Fruit fly (Drosophila melanogaster) whole organism, prepupa: ENCODE results near the gene EloA.

ENCODE experiments used
- Blimp-1 ChIP-seq: fragments of 200-800 bp; sonication (Bioruptor generic); optimal IDR thresholded peaks from 3 replicates; lab custom pipeline; 2017; ENCODE audit warnings: missing biosample characterization, missing genetic modification characterization, mild to moderate bottlenecking, moderate library complexity, missing genetic modification reagents
- CG10631 ChIP-seq: fragments of 200-800 bp; sonication (Bioruptor generic); optimal IDR thresholded peaks from 2 replicates; lab custom pipeline; 2016; ENCODE audit warnings: missing biosample characterization, missing genetic modification characterization
- CG11294 ChIP-seq: fragments of 200-800 bp; sonication (Bioruptor generic); IDR thresholded peaks from 2 replicates; pipeline ENCODE4 v1.3.6; 2022; ENCODE audit warnings: missing biosample characterization, missing genetic modification characterization
- CG11762 ChIP-seq: fragments of 200-800 bp; sonication (Bioruptor generic); optimal IDR thresholded peaks from 3 replicates; lab custom pipeline; 2016; ENCODE audit warnings: missing biosample characterization, missing genetic modification characterization; ENCODE audit not compliant: insufficient read depth
- CG11902 ChIP-seq: fragments of 200-800 bp; sonication (Bioruptor generic); optimal IDR thresholded peaks from 3 replicates; lab custom pipeline; 2016; ENCODE audit warnings: missing biosample characterization, missing genetic modification characterization
- CG15336 ChIP-seq: fragments of 200-800 bp; sonication (Bioruptor generic); IDR thresholded peaks from 2 replicates; pipeline ENCODE4 v1.3.6; 2022; ENCODE audit warnings: missing biosample characterization, missing genetic modification characterization
- CG1621 ChIP-seq: fragments of 200-800 bp; sonication (Bioruptor generic); optimal IDR thresholded peaks from 3 replicates; lab custom pipeline; 2018; ENCODE audit warnings: missing biosample characterization, mild to moderate bottlenecking, missing genetic modification characterization
- CG16779 ChIP-seq: fragments of 200-800 bp; sonication (Bioruptor generic); optimal IDR thresholded peaks from 3 replicates; lab custom pipeline; 2017; ENCODE audit warnings: missing biosample characterization, mild to moderate bottlenecking, missing genetic modification characterization
- CG3032 ChIP-seq: fragments of 200-800 bp; optimal IDR thresholded peaks from 2 replicates; lab custom pipeline; 2019; ENCODE audit warnings: missing biosample characterization, mild to moderate bottlenecking, missing genetic modification characterization, moderate library complexity
- CG31627 ChIP-seq: fragments of 200-800 bp; sonication (Bioruptor generic); optimal IDR thresholded peaks from 3 replicates; lab custom pipeline; 2016; ENCODE audit warnings: missing biosample characterization, missing genetic modification characterization
- CG32006 ChIP-seq: fragments of 200-800 bp; sonication (Bioruptor generic); optimal IDR thresholded peaks from 3 replicates; lab custom pipeline; 2017; ENCODE audit warnings: missing biosample characterization, mild to moderate bottlenecking, missing genetic modification characterization
- CG34406 ChIP-seq: fragments of 200-800 bp; sonication (Bioruptor generic); optimal IDR thresholded peaks from 3 replicates; lab custom pipeline; 2016; ENCODE audit warnings: missing biosample characterization, missing genetic modification characterization
- CG4318 ChIP-seq: fragments of 200-800 bp; sonication (Bioruptor generic); optimal IDR thresholded peaks from 3 replicates; lab custom pipeline; 2017; ENCODE audit warnings: missing biosample characterization, mild to moderate bottlenecking, missing genetic modification characterization
- CG6792 ChIP-seq: fragments of 200-800 bp; sonication (Bioruptor generic); optimal IDR thresholded peaks from 3 replicates; lab custom pipeline; 2016; ENCODE audit warnings: missing biosample characterization, missing genetic modification characterization
- CG6854 ChIP-seq: fragments of 200-800 bp; sonication (Bioruptor generic); optimal IDR thresholded peaks from 2 replicates; lab custom pipeline; 2017; ENCODE audit warnings: missing biosample characterization, mild to moderate bottlenecking, missing genetic modification characterization
- CG7368 ChIP-seq: fragments of 200-800 bp; sonication (Bioruptor generic); optimal IDR thresholded peaks from 3 replicates; lab custom pipeline; 2016; ENCODE audit warnings: missing biosample characterization, missing genetic modification characterization
- CG8119 ChIP-seq: fragments of 200-800 bp; sonication (Bioruptor generic); IDR thresholded peaks from 3 replicates; pipeline ENCODE4 v1.3.6; 2022; ENCODE audit warnings: missing biosample characterization, missing genetic modification characterization
- CG8319 ChIP-seq: fragments of 200-800 bp; sonication (Bioruptor generic); optimal IDR thresholded peaks from 3 replicates; lab custom pipeline; 2016; ENCODE audit warnings: missing biosample characterization, missing genetic modification characterization
- CG8632 ChIP-seq: fragments of 200-800 bp; sonication (Bioruptor generic); optimal IDR thresholded peaks from 3 replicates; lab custom pipeline; 2016; ENCODE audit warnings: missing biosample characterization, missing genetic modification characterization
- Eip75B ChIP-seq: fragments of 200-800 bp; sonication (Bioruptor generic); optimal IDR thresholded peaks from 3 replicates; lab custom pipeline; 2016; ENCODE audit warnings: missing biosample characterization, missing genetic modification characterization
- Eip78C ChIP-seq: fragments of 200-800 bp; sonication (Bioruptor generic); peaks from one replicate; lab custom pipeline; 2016; ENCODE audit warnings: missing biosample characterization, missing genetic modification characterization
- Gug ChIP-seq: fragments of 200-800 bp; sonication (Bioruptor generic); IDR thresholded peaks from 2 replicates; pipeline ENCODE4 v1.3.6; 2022; ENCODE audit warnings: missing biosample characterization, missing genetic modification characterization
- Hr38 ChIP-seq: sonication (Bioruptor generic); optimal IDR thresholded peaks from 2 replicates; lab custom pipeline; 2016; ENCODE audit warnings: missing biosample characterization, missing genetic modification characterization
- Hr39 ChIP-seq: fragments of 200-800 bp; sonication (Bioruptor generic); optimal IDR thresholded peaks from 2 replicates; lab custom pipeline; 2016; ENCODE audit warnings: missing biosample characterization, missing genetic modification characterization
- Hr4 ChIP-seq: fragments of 200-800 bp; sonication (Bioruptor generic); optimal IDR thresholded peaks from 3 replicates; lab custom pipeline; 2016; ENCODE audit warnings: missing biosample characterization, missing genetic modification characterization
- Lpt ChIP-seq: fragments of 200-800 bp; sonication (Bioruptor generic); optimal IDR thresholded peaks from 3 replicates; lab custom pipeline; 2016; ENCODE audit warnings: missing biosample characterization, missing genetic modification characterization
- Met ChIP-seq: fragments of 200-800 bp; sonication (Bioruptor generic); optimal IDR thresholded peaks from 3 replicates; lab custom pipeline; 2016; ENCODE audit warnings: missing biosample characterization, missing genetic modification characterization
- OdsH ChIP-seq: fragments of 200-800 bp; sonication (Bioruptor generic); optimal IDR thresholded peaks from 3 replicates; lab custom pipeline; 2016; ENCODE audit warnings: missing biosample characterization, missing genetic modification characterization
- Smox ChIP-seq: fragments of 200-800 bp; sonication (Bioruptor generic); optimal IDR thresholded peaks from 3 replicates; lab custom pipeline; 2016; ENCODE audit warnings: missing biosample characterization, missing genetic modification characterization
- Sox15 ChIP-seq: fragments of 200-800 bp; sonication (Bioruptor generic); optimal IDR thresholded peaks from 3 replicates; lab custom pipeline; 2016; ENCODE audit warnings: missing biosample characterization, missing genetic modification characterization
- achi ChIP-seq: fragments of 200-800 bp; sonication (Bioruptor generic); optimal IDR thresholded peaks from 3 replicates; lab custom pipeline; 2016; ENCODE audit warnings: missing biosample characterization, missing genetic modification characterization
- dac ChIP-seq: fragments of 200-800 bp; sonication (Bioruptor generic); optimal IDR thresholded peaks from 2 replicates; lab custom pipeline; 2017; ENCODE audit warnings: missing biosample characterization, mild to moderate bottlenecking, missing genetic modification characterization
- dsx ChIP-seq: fragments of 200-800 bp; optimal IDR thresholded peaks from 3 replicates; lab custom pipeline; 2019; ENCODE audit warnings: missing biosample characterization, mild to moderate bottlenecking, missing genetic modification characterization, moderate library complexity; ENCODE audit not compliant: poor library complexity, severe bottlenecking
- eg ChIP-seq: fragments of 200-800 bp; sonication (Bioruptor generic); IDR thresholded peaks from 3 replicates; pipeline ENCODE4 v1.3.6; 2022; ENCODE audit warnings: missing biosample characterization, missing genetic modification characterization
- esn ChIP-seq: fragments of 200-800 bp; sonication (Bioruptor generic); optimal IDR thresholded peaks from 2 replicates; lab custom pipeline; 2016; ENCODE audit warnings: missing biosample characterization, mild to moderate bottlenecking, missing genetic modification characterization, moderate library complexity
- fd59A ChIP-seq: fragments of 200-800 bp; sonication (Bioruptor generic); optimal IDR thresholded peaks from 2 replicates; lab custom pipeline; 2017; ENCODE audit warnings: missing biosample characterization, mild to moderate bottlenecking, missing genetic modification characterization, missing genetic modification reagents
- fd85E ChIP-seq: fragments of 200-800 bp; sonication (Bioruptor generic); optimal IDR thresholded peaks from 3 replicates; lab custom pipeline; 2016; ENCODE audit warnings: missing biosample characterization, missing genetic modification characterization
- fkh ChIP-seq: fragments of 200-800 bp; sonication (Bioruptor generic); optimal IDR thresholded peaks from 3 replicates; lab custom pipeline; 2017; ENCODE audit warnings: missing biosample characterization, mild to moderate bottlenecking, missing genetic modification characterization, moderate library complexity
- net ChIP-seq: fragments of 200-800 bp; sonication (Bioruptor generic); optimal IDR thresholded peaks from 3 replicates; lab custom pipeline; 2016; ENCODE audit warnings: missing biosample characterization, missing genetic modification characterization
- pdm3 ChIP-seq: fragments of 200-800 bp; sonication (Bioruptor generic); optimal IDR thresholded peaks from 3 replicates; lab custom pipeline; 2016; ENCODE audit warnings: missing biosample characterization, missing genetic modification characterization
- salr ChIP-seq, 2 experiments: fragments of 200-800 bp; sonication (Bioruptor generic); optimal IDR thresholded peaks; 3 replicates each; lab custom pipeline; 2016 to 2018; ENCODE audit warnings: missing biosample characterization in 2 of 2, missing genetic modification characterization in 2 of 2, mild to moderate bottlenecking in 1 of 2
- ss ChIP-seq, 2 experiments: fragments of 200-800 bp; sonication (Bioruptor generic); optimal IDR thresholded peaks; 2 replicates in 1 of 2; 3 replicates in 1 of 2; lab custom pipeline; 2017 to 2018; ENCODE audit warnings: mild to moderate bottlenecking in 2 of 2, missing biosample characterization in 2 of 2, missing genetic modification characterization in 2 of 2, moderate library complexity in 1 of 2
- svp ChIP-seq: fragments of 200-800 bp; sonication (Bioruptor generic); peaks from one replicate; lab custom pipeline; 2016; ENCODE audit warnings: missing biosample characterization, missing genetic modification characterization
- topi ChIP-seq: fragments of 200-800 bp; sonication (Bioruptor generic); optimal IDR thresholded peaks from 3 replicates; lab custom pipeline; 2016; ENCODE audit warnings: missing biosample characterization, missing genetic modification characterization
- vri ChIP-seq: fragments of 200-800 bp; sonication (Bioruptor generic); optimal IDR thresholded peaks from 3 replicates; lab custom pipeline; 2016; ENCODE audit warnings: missing biosample characterization, mild to moderate bottlenecking, missing genetic modification characterization

EloA gene

dm6 chr3R:23220239-23221002 lies 30.9 kb upstream of the EloA start (continued):
- no peak for TF ChIP-seq CG10631 (GFP tag; lab: Kevin White, UChicago)
- TF ChIP-seq Gug (GFP tag; lab: Robert Waterston, UW) = no peak
- TF ChIP-seq OdsH = no peak
- TF ChIP-seq eg (GFP tag; lab: Robert Waterston, UW) = 0 out of 3 replicates have a peak, but pooled peaks have one; percentile 35
- peak; percentile 29 for TF ChIP-seq esn (GFP tag; lab: Kevin White, UChicago)
- TF ChIP-seq dac = no peak
- TF ChIP-seq Hr39 (GFP tag; lab: Kevin White, UChicago) = no peak
- TF ChIP-seq CG34406 (GFP tag; lab: Kevin White, UChicago) = no peak
- TF ChIP-seq fkh (GFP tag; lab: Kevin White, UChicago) = peak; percentile 54
- no peak for TF ChIP-seq salr (GFP tag; optimal IDR thresholded peaks at IDR 0.05; lab: Kevin White, UChicago)
- TF ChIP-seq pdm3 (GFP tag; lab: Kevin White, UChicago) = no peak
- TF ChIP-seq CG11902 (GFP tag; lab: Kevin White, UChicago) = no peak
- peak; percentile 43 for TF ChIP-seq vri (GFP tag; lab: Kevin White, UChicago)
- peak; percentile 5 for TF ChIP-seq CG6854 (GFP tag; lab: Kevin White, UChicago)
- TF ChIP-seq CG8632 (GFP tag; lab: Kevin White, UChicago) = no peak
- TF ChIP-seq Met = peak; percentile 37
- TF ChIP-seq CG7368 (GFP tag; lab: Kevin White, UChicago) = no peak
- no peak for TF ChIP-seq achi (GFP tag; lab: Kevin White, UChicago)
- TF ChIP-seq CG3032 (tag; lab: Kevin White, UChicago) = no peak
- TF ChIP-seq Hr4 (GFP tag; lab: Kevin White, UChicago) = no peak
- no peak for TF ChIP-seq Lpt (GFP tag; lab: Kevin White, UChicago)
- TF ChIP-seq fd85E (GFP tag; lab: Kevin White, UChicago) = no peak
- TF ChIP-seq Sox15 = no peak
- TF ChIP-seq topi (GFP tag; lab: Kevin White, UChicago) = peak; percentile 33
- no peak for TF ChIP-seq CG31627 (GFP tag; lab: Kevin White, UChicago)
- TF ChIP-seq CG11762 (GFP tag; lab: Kevin White, UChicago) = no peak
- no peak for TF ChIP-seq dsx
- no peak for TF ChIP-seq CG32006 (GFP tag; lab: Kevin White, UChicago)
- TF ChIP-seq net (GFP tag; lab: Kevin White, UChicago) = no peak
- TF ChIP-seq svp = peak; percentile 85
- no peak for TF ChIP-seq Hr38 (GFP tag; lab: Kevin White, UChicago)
- no peak for TF ChIP-seq fd59A (GFP tag; lab: Kevin White, UChicago)
- no peak for TF ChIP-seq Eip75B (GFP tag; lab: Kevin White, UChicago)
- TF ChIP-seq, all 60 proteins: peak for 13

dm6 chr3R:23221003-23221679 lies 30.2 kb upstream of the EloA start:
- TF ChIP-seq CG32006 (GFP tag; lab: Kevin White, UChicago) (peak; percentile 16), Smox (GFP tag; lab: Kevin White, UChicago) (peak; percentile 23), eg (GFP tag; lab: Robert Waterston, UW) (peak; percentile 4; the same call in 1 of the 3 replicates), fkh (GFP tag; lab: Kevin White, UChicago) (peak; percentile 26), vri (GFP tag; lab: Kevin White, UChicago) (no peak), Eip78C (GFP tag; lab: Kevin White, UChicago) (peak; percentile 12)

- TF ChIP-seq CG4318 (GFP tag; lab: Kevin White, UChicago) (no peak), CG6792 (GFP tag; lab: Kevin White, UChicago) (no peak), CG1621 (tag; lab: Kevin White, UChicago) (peak; percentile 25), esn (GFP tag; lab: Kevin White, UChicago) (peak; percentile 24), ss (GFP tag; optimal IDR thresholded peaks at IDR 0.05; lab: Kevin White, UChicago) (peak; percentile 69 to 70), achi (GFP tag; lab: Kevin White, UChicago) (peak; percentile 7), CG11294 (GFP tag; lab: Robert Waterston, UW) (no peak), CG8632 (GFP tag; lab: Kevin White, UChicago) (no peak), Eip78C (GFP tag; lab: Kevin White, UChicago) (peak; percentile 59), CG8319 (GFP tag; lab: Kevin White, UChicago) (no peak), CG6854 (GFP tag; lab: Kevin White, UChicago) (peak; percentile 80), CG15336 (GFP tag; lab: Robert Waterston, UW) (no peak), Hr4 (GFP tag; lab: Kevin White, UChicago) (no peak), Blimp-1 (GFP tag; lab: Kevin White, UChicago) (peak; percentile 30), fd59A (GFP tag; lab: Kevin White, UChicago) (no peak), CG16779 (peak; percentile 45), Gug (GFP tag; lab: Robert Waterston, UW) (no peak), CG8119 (GFP tag; lab: Robert Waterston, UW) (peak; percentile 17; the same call in 1 of the 3 replicates), CG32006 (GFP tag; lab: Kevin White, UChicago) (no peak)
Measured at dm6 chr3R:23221680-23222148, 29.6 kb upstream of the EloA start.
